Worm (Caenorhabditis elegans) whole organism, L4/young adult: ENCODE data around the gene T26C5.2.

Experiments
- W03F9.2 ChIP-seq: fragments of 150-350 bp; optimal IDR thresholded peaks from 2 replicates; lab custom pipeline; 2014; ENCODE audit warnings: missing biosample characterization, missing genetic modification characterization
- dao-5 ChIP-seq: sonication (generic microtip); optimal IDR thresholded peaks from 2 replicates; lab custom pipeline; 2016; ENCODE audit warnings: missing genotype, missing genetic modification characterization, moderate library complexity, missing compliant biosample characterization
- him-1 ChIP-seq: sonication (generic microtip); optimal IDR thresholded peaks from 2 replicates; lab custom pipeline; 2016; ENCODE audit warnings: missing genotype, missing genetic modification reagents, missing genetic modification characterization, missing compliant biosample characterization

T26C5.2 gene

DNA sequence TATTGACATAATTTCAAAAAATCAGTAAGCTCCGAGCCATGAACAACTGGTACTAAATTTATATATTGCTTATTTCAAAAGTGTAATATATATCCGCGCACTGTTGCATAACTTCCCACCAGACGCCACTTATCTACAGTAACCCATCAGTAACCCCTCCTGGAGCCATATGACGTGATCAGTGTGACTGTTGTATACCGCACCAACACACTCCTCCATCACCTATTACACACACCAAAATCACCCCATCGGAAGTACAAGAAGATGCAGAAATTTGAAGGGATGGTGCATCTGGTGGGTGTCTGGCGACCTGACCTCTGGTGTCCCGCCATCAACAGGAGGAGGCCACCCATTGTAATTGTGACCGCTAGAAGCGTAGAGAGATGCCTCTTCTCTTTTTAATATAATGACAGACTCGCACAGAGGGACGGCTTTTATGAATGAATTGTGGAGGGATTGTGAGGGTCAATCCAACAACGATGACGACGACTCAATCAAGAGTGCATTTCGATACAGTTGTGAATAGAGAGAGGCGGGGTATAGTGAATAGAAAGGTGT is 29.9 kb downstream of the T26C5.2 start:
- TF ChIP-seq W03F9.2 (tag; lab: Kevin White, UChicago) (no peak), dao-5 (tag; lab: Kevin White, UChicago) (no peak), him-1 (tag; lab: Kevin White, UChicago) (no peak)

DNA sequence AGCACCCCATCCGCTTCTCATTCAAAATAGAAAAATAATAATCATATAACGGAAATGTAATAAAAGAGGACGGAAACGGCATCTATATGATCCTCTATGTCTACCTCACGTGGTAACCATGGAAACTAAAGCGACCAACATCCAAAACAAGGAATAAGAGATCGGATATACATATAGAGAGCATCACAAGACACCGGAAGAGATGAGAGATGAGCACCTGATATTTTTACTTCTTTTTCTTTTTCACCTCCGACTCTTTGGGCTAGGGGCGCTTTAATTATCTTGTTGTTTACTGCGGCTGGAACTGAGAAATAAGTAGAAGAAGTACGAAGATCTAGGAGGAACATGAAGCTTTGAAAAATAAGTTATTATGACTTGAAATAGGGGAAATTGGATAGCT is 30.8 kb downstream of the T26C5.2 start:
- TF ChIP-seq him-1 (tag; lab: Kevin White, UChicago) (no peak), dao-5 (tag; lab: Kevin White, UChicago) (no peak), W03F9.2 (tag; lab: Kevin White, UChicago) (no peak)

DNA sequence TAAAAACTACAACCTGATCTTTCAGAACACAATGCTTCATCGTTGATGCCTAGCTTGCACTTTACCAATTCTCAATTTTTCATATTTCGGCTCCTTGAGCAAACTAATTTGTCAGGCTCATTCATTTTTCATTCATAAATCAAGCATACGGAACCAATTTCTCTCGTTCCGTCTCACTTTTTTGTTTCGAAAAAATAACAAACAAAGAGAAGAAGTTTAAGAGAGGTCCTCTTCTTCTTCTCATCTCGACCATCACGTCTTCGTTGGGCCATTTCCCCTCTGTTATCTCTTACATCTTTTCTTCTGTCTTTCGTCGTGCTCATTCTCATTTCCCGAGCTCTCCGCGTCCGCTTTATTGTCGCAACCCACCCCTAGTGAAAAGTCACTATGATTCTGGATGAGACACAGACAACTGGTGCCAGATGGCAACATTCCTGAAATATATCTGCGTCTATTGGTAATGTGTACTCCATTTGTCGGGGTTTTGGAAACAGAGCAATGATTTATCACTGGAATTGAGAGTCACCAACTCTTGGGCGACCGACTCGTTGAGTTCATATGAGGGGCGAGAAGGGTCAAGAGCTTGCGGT is 31.8 kb downstream of the T26C5.2 start:
- no peak for TF ChIP-seq W03F9.2 (tag; lab: Kevin White, UChicago)

DNA sequence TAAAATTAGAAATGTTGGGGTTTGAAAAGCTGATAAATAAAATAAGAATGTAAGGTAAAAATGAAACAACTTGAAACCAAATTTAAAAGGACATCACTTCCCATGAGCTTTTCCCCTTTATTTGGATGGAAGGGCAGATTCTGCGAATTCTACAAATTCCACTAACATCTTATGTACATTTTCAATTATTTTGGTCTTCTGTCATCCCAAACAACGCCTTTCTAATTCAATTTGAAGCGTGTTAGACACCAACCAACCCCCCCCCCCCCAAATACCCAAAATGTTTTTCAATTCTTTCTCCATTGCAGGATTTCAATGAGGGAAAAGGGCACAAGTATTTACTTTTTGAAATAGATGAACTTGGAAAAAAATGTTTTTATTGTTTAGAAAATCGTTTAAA is 32.7 kb downstream of the T26C5.2 start:
- TF ChIP-seq W03F9.2 (tag; lab: Kevin White, UChicago) (no peak), him-1 (tag; lab: Kevin White, UChicago) (no peak), dao-5 (tag; lab: Kevin White, UChicago) (no peak)

DNA sequence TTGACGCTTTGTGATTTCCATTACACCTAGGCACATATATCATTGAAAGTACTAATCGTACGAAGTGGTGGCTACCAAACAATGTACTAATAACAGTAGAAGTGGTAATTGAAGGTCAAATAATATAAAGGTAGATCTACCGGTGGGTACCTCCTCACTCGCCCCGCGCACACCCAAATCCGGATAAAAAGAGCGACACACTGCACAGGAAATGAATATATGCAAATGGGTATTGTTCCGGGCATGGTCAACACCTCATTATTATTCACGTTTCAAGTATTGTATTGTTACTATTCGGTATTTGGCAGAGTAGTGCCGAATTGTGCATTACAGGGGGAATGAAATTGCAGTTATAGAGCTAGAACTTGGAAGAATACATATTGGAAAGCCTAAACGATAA is 33.2 kb downstream of the T26C5.2 start:
- no peak for TF ChIP-seq dao-5 (tag; lab: Kevin White, UChicago)
- TF ChIP-seq W03F9.2 (tag; lab: Kevin White, UChicago): no peak
- TF ChIP-seq him-1 (tag; lab: Kevin White, UChicago): no peak

DNA sequence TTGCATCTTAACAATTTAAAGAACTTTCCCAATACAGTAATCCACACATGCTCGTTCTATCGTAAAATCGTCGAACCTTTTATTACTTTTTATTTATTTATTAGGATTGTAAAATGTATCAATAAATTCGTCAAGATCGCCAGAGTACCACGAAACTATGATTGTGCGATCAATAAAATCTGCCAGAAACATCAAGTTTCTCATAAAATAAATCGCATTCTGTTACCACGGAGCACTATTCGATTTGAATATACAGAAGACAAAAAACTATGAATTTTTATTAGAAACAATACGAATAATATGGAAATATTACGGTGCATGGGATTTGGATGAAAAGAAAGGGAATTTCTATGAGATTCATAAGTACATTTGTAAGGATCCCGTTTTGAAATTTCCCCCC is 33.7 kb downstream of the T26C5.2 start, which contains the start of gene C01G6.2:
Gene C01G6.2, plus strand, starts transcription at position 301 of the 400 bp plus-strand sequence.
- TF ChIP-seq him-1 (tag; lab: Kevin White, UChicago) (no peak), dao-5 (tag; lab: Kevin White, UChicago) (no peak), W03F9.2 (tag; lab: Kevin White, UChicago) (no peak)

DNA sequence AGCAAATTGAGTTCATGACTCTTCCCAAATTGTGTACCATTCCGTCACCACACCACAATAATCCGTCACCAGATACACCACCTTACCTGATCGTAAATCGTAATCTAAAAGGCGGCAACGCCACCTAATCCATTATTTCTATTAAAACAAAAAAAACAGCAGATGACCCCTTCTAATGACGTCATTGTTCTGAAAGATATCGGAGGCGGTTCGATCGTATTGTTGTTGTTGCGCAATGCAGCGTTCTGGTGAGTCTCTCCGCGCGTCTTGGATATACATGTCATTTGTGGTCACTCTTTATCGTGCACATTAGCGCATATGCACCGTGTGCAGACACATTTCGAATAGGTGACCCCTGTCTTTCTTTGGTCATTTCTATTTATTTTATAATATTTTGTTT is 36.0 kb downstream of the T26C5.2 start:
- no peak for TF ChIP-seq W03F9.2 (tag; lab: Kevin White, UChicago)
- TF ChIP-seq dao-5 (tag; lab: Kevin White, UChicago): no peak
- TF ChIP-seq him-1 (tag; lab: Kevin White, UChicago): no peak

DNA sequence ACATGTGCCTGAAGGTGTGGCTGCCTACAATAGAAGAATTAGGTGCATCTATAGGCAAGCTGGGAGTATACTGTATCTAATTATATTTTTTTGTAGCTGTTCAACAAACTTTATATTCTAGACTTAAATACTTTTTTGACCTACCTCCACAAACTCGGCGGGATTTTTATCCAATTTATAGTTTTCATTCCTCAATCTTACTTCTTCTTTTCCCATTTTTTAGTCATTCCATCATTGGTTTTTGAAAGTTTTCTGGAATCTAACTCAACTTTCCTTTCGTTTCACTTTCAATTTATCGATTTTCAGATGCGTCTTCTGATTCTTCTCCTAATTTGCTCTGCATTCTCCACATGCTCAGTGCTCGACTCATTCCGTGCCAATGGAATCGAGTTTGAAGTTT is 36.6 kb downstream of the T26C5.2 start, which contains the start of gene C01G6.3:
Gene C01G6.3, plus strand, starts transcription at position 301 of the 400 bp plus-strand sequence.
- TF ChIP-seq W03F9.2 (tag; lab: Kevin White, UChicago) (no peak), him-1 (tag; lab: Kevin White, UChicago) (no peak), dao-5 (tag; lab: Kevin White, UChicago) (no peak)

DNA sequence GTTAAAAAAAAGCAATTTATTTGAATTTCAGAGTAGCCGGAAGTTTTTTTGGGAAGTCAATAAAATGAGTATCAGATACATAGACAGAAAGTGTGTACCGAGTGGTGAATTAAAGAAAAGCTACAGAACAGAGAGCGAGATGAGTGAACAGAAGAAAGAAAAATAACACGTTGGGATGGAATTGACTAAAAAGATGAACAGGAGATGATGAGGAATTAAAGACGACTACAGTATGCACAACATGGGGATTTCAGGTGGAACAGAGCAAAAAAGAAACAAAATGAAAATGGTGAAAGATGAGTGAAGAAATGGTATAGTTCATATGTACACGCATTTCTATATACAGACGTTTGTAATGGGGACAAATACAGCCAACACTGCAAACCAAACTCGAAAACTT is 38.3 kb downstream of the T26C5.2 start:
- no peak for TF ChIP-seq W03F9.2 (tag; lab: Kevin White, UChicago)
- no peak for TF ChIP-seq him-1 (tag; lab: Kevin White, UChicago)
- no peak for TF ChIP-seq dao-5 (tag; lab: Kevin White, UChicago)

DNA sequence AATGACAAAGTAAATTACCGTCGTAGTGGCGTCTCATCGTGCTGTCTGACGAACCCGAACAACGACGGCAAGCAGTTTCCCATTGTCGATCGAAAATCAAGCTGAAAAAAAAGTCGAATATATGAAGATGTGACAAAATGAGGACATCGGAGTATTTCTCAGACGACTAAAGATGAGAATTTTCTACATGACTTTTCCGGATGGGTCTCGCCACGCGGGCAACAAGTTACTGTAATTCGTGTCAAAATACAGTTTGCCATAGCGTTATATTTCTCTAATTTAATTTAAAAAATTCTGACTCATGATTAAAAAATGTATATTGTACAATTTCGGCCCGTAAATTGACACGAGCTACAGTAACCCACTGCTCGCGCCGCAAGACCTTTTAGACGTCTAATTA is 39.9 kb downstream of the T26C5.2 start, which contains the start of gene C01G6.4:
Gene C01G6.4, minus strand, starts transcription at position 101 of the 400 bp plus-strand sequence.
- no peak for TF ChIP-seq him-1 (tag; lab: Kevin White, UChicago)
- TF ChIP-seq dao-5 (tag; lab: Kevin White, UChicago): no peak
- TF ChIP-seq W03F9.2 (tag; lab: Kevin White, UChicago): no peak

DNA sequence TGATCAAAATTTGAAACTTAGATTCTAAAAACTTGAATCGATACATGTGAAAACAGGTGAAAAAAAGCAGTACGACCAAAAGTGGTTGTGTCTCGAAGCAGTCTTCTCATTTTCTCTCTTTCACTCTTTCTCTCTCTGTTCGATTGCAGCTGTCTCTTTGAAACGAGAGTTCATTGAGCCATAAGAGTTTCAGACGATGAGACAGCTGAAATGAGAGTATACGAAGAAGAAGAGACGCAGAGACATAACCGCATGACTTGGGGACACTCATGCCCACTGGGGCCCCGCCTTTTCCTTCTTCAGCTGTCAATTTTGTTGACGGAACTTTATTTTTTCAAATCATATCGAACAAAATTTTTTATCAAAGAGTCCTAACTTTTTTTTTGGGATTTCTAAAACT is 41.0 kb downstream of the T26C5.2 start:
- TF ChIP-seq dao-5 (tag; lab: Kevin White, UChicago) (no peak), him-1 (tag; lab: Kevin White, UChicago) (peak; percentile 53), W03F9.2 (tag; lab: Kevin White, UChicago) (peak; percentile 85)

DNA sequence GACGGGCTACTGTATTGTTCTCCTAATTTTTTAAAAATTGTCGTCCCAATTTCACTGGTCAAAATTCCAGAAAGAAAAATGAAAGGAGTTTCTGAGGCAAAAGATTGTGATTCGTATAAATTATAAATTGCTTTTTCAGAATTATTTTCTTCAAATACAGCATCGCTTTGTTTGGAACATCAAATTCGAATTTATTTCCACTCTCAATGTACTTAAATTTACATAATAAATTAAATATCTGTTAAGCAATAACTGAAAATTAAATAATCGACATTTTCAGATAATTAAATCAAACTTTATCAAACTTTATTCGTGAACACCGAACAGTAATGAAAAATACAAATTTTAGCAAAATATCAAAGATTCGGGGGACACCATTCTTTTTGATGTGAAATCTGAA is 41.7 kb downstream of the T26C5.2 start:
- TF ChIP-seq dao-5 (tag; lab: Kevin White, UChicago) (no peak), W03F9.2 (tag; lab: Kevin White, UChicago) (no peak), him-1 (tag; lab: Kevin White, UChicago) (no peak)

DNA sequence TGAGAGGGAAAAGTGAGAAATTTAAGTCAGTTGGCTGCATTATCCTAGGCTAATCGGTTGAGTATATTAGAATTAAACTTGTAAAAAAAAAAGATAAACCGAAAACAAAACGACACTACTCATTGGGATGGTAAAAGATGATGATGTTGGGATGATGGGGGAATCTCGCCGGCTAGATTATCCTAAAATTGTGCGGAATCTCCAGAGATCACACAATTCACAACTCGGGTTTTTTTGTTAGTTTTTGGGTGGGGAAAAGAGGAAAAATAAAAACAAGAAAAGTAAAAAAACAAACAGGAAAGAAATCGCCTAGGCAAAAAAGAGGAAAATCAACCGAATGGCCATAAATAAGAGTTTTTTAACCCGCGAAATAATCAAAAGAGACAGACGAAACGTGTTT is 42.1 kb downstream of the T26C5.2 start:
- TF ChIP-seq dao-5 (tag; lab: Kevin White, UChicago) (no peak), W03F9.2 (tag; lab: Kevin White, UChicago) (no peak), him-1 (tag; lab: Kevin White, UChicago) (no peak)

DNA sequence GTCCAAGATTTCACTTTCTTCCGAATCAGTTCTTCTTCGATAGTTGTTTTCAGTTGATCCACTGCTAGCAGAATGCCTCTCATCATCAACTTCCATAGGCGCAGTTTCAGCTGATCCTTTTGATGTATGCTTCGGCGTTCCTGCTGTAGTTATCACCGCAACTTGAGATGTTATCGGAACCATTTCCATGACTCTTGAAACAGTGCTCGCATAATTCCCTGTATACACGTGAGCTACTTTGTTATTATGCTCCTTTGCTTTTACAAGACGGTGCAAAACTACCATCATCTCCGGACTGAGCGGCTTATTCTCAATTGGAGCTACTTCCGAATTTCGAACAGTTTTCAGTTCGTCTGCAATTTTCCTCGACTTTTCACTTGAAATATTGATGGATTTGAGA is 44.1 kb downstream of the T26C5.2 start:
- no peak for TF ChIP-seq dao-5 (tag; lab: Kevin White, UChicago)
- TF ChIP-seq him-1 (tag; lab: Kevin White, UChicago): no peak
